Fruit fly (Drosophila melanogaster): Measurements from ENCODE around the gene CG2260.

CG2260 gene

dm6 chrX:8125224-8125649, 4.3 kb upstream of the CG2260 start (continued):
- TF ChIP-seq CG34376 (GFP tag; optimal IDR thresholded peaks at IDR 0.05) = no peak
- 0 out of 2 replicates have a peak, but pooled peaks have one; percentile 32 for TF ChIP-seq Awh (GFP tag; IDR thresholded peaks at IDR 0.05)
- peak; percentile 58 for TF ChIP-seq CG8924 (tag; optimal IDR thresholded peaks at IDR 0.05)
- TF ChIP-seq CG4707 (GFP tag; optimal IDR thresholded peaks at IDR 0.05) = peak; percentile 68
- TF ChIP-seq tup (GFP tag; optimal IDR thresholded peaks at IDR 0.05) = no peak
- TF ChIP-seq CG4328 (GFP tag; optimal IDR thresholded peaks at IDR 0.05) = peak; percentile 3
- 0 out of 2 replicates have a peak, but pooled peaks have one; percentile 18 for TF ChIP-seq onecut (GFP tag; IDR thresholded peaks at IDR 0.05)
- peak; percentile 3 for TF ChIP-seq Hmr (GFP tag; optimal IDR thresholded peaks at IDR 0.05)
- no peak for TF ChIP-seq Fer3 (tag; optimal IDR thresholded peaks at IDR 0.05)
- no peak for TF ChIP-seq Doc3 (GFP tag; IDR thresholded peaks at IDR 0.05; ENCODE audit: partially characterized antibody)
- TF ChIP-seq pan (optimal IDR thresholded peaks at IDR 0.05) = no peak
- peak in 1 of 2 experiments; percentile 58 for TF ChIP-seq pan (GFP tag; optimal IDR thresholded peaks at IDR 0.05 in 1 of 2, IDR thresholded peaks at IDR 0.05 in 1 of 2)
- TF ChIP-seq CG10431 (GFP tag; optimal IDR thresholded peaks at IDR 0.05) = no peak
- no peak for TF ChIP-seq HLH4C (GFP tag; IDR thresholded peaks at IDR 0.05; ENCODE audit: partially characterized antibody)
- peak; percentile 48 for TF ChIP-seq Nf-YC (tag; optimal IDR thresholded peaks at IDR 0.05)
- peak; percentile 62 for TF ChIP-seq Abd-B (GFP tag; optimal IDR thresholded peaks at IDR 0.05)
- no peak for TF ChIP-seq CG17186 (GFP tag; optimal IDR thresholded peaks at IDR 0.05)
- TF ChIP-seq BEAF-32 (GFP tag; optimal IDR thresholded peaks at IDR 0.05) = no peak
- TF ChIP-seq B-H1 (GFP tag; IDR thresholded peaks at IDR 0.05) = peak; percentile 12; the same call in 1 of the 3 replicates
- peak; percentile 30 for TF ChIP-seq kah (GFP tag; optimal IDR thresholded peaks at IDR 0.05)
- TF ChIP-seq Hr51 (GFP tag; optimal IDR thresholded peaks at IDR 0.05) = peak in 1 of 2 experiments; percentile 71
- peak in 1 of 2 experiments; percentile 32 for TF ChIP-seq dpn (GFP tag; optimal IDR thresholded peaks at IDR 0.05)
- TF ChIP-seq CoRest (tag; optimal IDR thresholded peaks at IDR 0.05) = peak; percentile 61
- TF ChIP-seq CG12391 (tag; optimal IDR thresholded peaks at IDR 0.05) = peak; percentile 49
- no peak for TF ChIP-seq CG1603 (tag; optimal IDR thresholded peaks at IDR 0.05)
- no peak for TF ChIP-seq CG15073 (GFP tag; optimal IDR thresholded peaks at IDR 0.05)
- no peak for TF ChIP-seq lab (GFP tag; optimal IDR thresholded peaks at IDR 0.05)
- no peak for TF ChIP-seq exex (tag; optimal IDR thresholded peaks at IDR 0.05)
- peak; percentile 22 for TF ChIP-seq salm (tag; optimal IDR thresholded peaks at IDR 0.05)
- no peak for TF ChIP-seq CG9797 (GFP tag; optimal IDR thresholded peaks at IDR 0.05)
- no peak for TF ChIP-seq rib (GFP tag; IDR thresholded peaks at IDR 0.05)
- TF ChIP-seq chinmo (GFP tag; IDR thresholded peaks at IDR 0.05; ENCODE audit: partially characterized antibody) = 0 out of 4 replicates have a peak, but pooled peaks have one; percentile 20
- no peak for TF ChIP-seq ems (GFP tag; optimal IDR thresholded peaks at IDR 0.05)
- peak; percentile 53 for TF ChIP-seq ATbp (GFP tag; optimal IDR thresholded peaks at IDR 0.05)
- no peak for TF ChIP-seq pros (GFP tag; optimal IDR thresholded peaks at IDR 0.05)
- peak; percentile 77 for TF ChIP-seq dmrt99B (tag; optimal IDR thresholded peaks at IDR 0.05)
- no peak for TF ChIP-seq CG11093 (GFP tag; IDR thresholded peaks at IDR 0.05)
- TF ChIP-seq CG6813 (GFP tag; optimal IDR thresholded peaks at IDR 0.05) = peak; percentile 22
- TF ChIP-seq CG30431 (GFP tag; optimal IDR thresholded peaks at IDR 0.05) = peak; percentile 28
- no peak for TF ChIP-seq klu (GFP tag; IDR thresholded peaks at IDR 0.05)
- TF ChIP-seq Neu2 (GFP tag; optimal IDR thresholded peaks at IDR 0.05; ENCODE audit: borderline replicate concordance) = no peak
- TF ChIP-seq ci (GFP tag; IDR thresholded peaks at IDR 0.05) = no peak
- peak; percentile 36 for TF ChIP-seq Vsx1 (GFP tag; optimal IDR thresholded peaks at IDR 0.05)
- 0 out of 3 replicates have a peak, but pooled peaks have one; percentile 29 for TF ChIP-seq CG7357 (GFP tag; IDR thresholded peaks at IDR 0.05)
- peak; percentile 19; the same call in 1 of the 2 replicates for TF ChIP-seq CG10366 (GFP tag; IDR thresholded peaks at IDR 0.05)
- TF ChIP-seq sqz (GFP tag; optimal IDR thresholded peaks at IDR 0.05) = peak; percentile 12
- no peak for TF ChIP-seq Dfd (GFP tag; optimal IDR thresholded peaks at IDR 0.05)
- TF ChIP-seq CG18764 (GFP tag; optimal IDR thresholded peaks at IDR 0.05) = no peak
- TF ChIP-seq Hey (tag; optimal IDR thresholded peaks at IDR 0.05) = no peak

All from whole organism, embryonic.